Worm (Caenorhabditis elegans) whole organism, late embryonic: ENCODE results near the gene F44A2.7.
A peak's percentile ranks its signal among the peaks of the same experiment; 100 is the strongest.

Source experiments
- ceh-30 ChIP-seq: fragments of 150-350 bp; optimal IDR thresholded peaks from 2 replicates; lab custom pipeline; 2014; ENCODE audit warnings: missing biosample characterization, missing genetic modification characterization
- dmd-4 ChIP-seq: sonication (generic microtip); optimal IDR thresholded peaks from 2 replicates; lab custom pipeline; 2016; ENCODE audit warnings: borderline replicate concordance, missing genetic modification characterization, missing compliant biosample characterization
- elt-2 ChIP-seq: sonication (generic microtip); optimal IDR thresholded peaks from 2 replicates; lab custom pipeline; 2016; ENCODE audit warnings: missing genetic modification reagents, missing genetic modification characterization, missing compliant biosample characterization
- nfya-1 ChIP-seq: sonication (generic microtip); optimal IDR thresholded peaks from 2 replicates; lab custom pipeline; 2017; ENCODE audit warnings: missing genetic modification characterization, mild to moderate bottlenecking, missing compliant biosample characterization, antibody characterized with exemption, moderate library complexity
- nhr-11 ChIP-seq: fragments of 150-350 bp; optimal IDR thresholded peaks from 2 replicates; lab custom pipeline; 2014; ENCODE audit warnings: missing biosample characterization, missing genetic modification characterization
- pax-1 ChIP-seq: fragments of 150-350 bp; optimal IDR thresholded peaks from 2 replicates; lab custom pipeline; 2014; ENCODE audit warnings: missing biosample characterization, missing genetic modification characterization
- tbx-2 ChIP-seq: sonication (generic microtip); optimal IDR thresholded peaks from 2 replicates; lab custom pipeline; 2016; ENCODE audit warnings: missing genetic modification characterization, missing compliant biosample characterization
- unc-55 ChIP-seq: sonication (generic microtip); optimal IDR thresholded peaks from 2 replicates; lab custom pipeline; 2017; ENCODE audit warnings: missing biosample characterization, missing genetic modification reagents, missing genetic modification characterization
- unc-86 ChIP-seq: sonication (generic microtip); optimal IDR thresholded peaks from 2 replicates; lab custom pipeline; 2016; ENCODE audit warnings: missing genetic modification characterization, missing compliant biosample characterization

ce11 chrV:9318046-9318445 lies 3.2 kb upstream of the F44A2.7 start, which contains the start of gene kvs-3:
- TF ChIP-seq unc-86 (tag; lab: Kevin White, UChicago), result no peak
- TF ChIP-seq nfya-1 (tag; lab: Kevin White, UChicago), result peak; percentile 32
- no peak for TF ChIP-seq ceh-30 (tag; lab: Kevin White, UChicago)
- TF ChIP-seq tbx-2 (tag; lab: Kevin White, UChicago), result peak; percentile 0
- peak; percentile 34 for TF ChIP-seq elt-2
- no peak for TF ChIP-seq unc-55 (GFP tag; lab: Kevin White, UChicago)
- no peak for TF ChIP-seq pax-1
- TF ChIP-seq dmd-4, result no peak
- TF ChIP-seq nhr-11 (tag; lab: Kevin White, UChicago), result no peak
